Fruit fly (Drosophila melanogaster) whole organism, embryonic: ENCODE data around the gene Spt7.

ENCODE experiments used
- Ada2b ChIP-seq: fragments of 200-800 bp; sonication (Bioruptor generic); IDR thresholded peaks from 2 replicates; pipeline ENCODE4 v1.3.6; 2022; ENCODE audit warnings: missing biosample characterization, missing genetic modification characterization
- Atf-2 ChIP-seq: fragments of 200-800 bp; sonication (Bioruptor generic); optimal IDR thresholded peaks from 2 replicates; lab custom pipeline; 2016; ENCODE audit warnings: missing biosample characterization, missing genetic modification characterization
- Bdp1 ChIP-seq: fragments of 200-800 bp; sonication (Bioruptor generic); optimal IDR thresholded peaks from 3 replicates; lab custom pipeline; 2016; ENCODE audit warnings: missing biosample characterization, missing genetic modification characterization
- Bteb2 ChIP-seq: fragments of 200-800 bp; sonication (Bioruptor generic); optimal IDR thresholded peaks from 2 replicates; lab custom pipeline; 2016; ENCODE audit warnings: missing biosample characterization, missing genetic modification characterization
- CG10209 ChIP-seq: fragments of 200-800 bp; sonication (Bioruptor generic); optimal IDR thresholded peaks from 3 replicates; lab custom pipeline; 2017; ENCODE audit warnings: missing biosample characterization, mild to moderate bottlenecking, missing genetic modification characterization, missing genetic modification reagents
- CG10959 ChIP-seq: fragments of 200-800 bp; sonication (Bioruptor generic); IDR thresholded peaks from 2 replicates; pipeline ENCODE4 v1.3.6; 2022; ENCODE audit warnings: missing biosample characterization, missing genetic modification characterization
- CG11093 ChIP-seq: fragments of 200-800 bp; sonication (Bioruptor generic); IDR thresholded peaks from 3 replicates; pipeline ENCODE4 v1.3.6; 2022; ENCODE audit warnings: missing biosample characterization, missing genetic modification characterization
- CG11456 ChIP-seq: fragments of 200-800 bp; sonication (Bioruptor generic); IDR thresholded peaks from 3 replicates; pipeline ENCODE4 v1.3.6; 2022; ENCODE audit warnings: missing biosample characterization, missing genetic modification characterization
- CG12769 ChIP-seq: fragments of 200-800 bp; sonication (Bioruptor generic); optimal IDR thresholded peaks from 2 replicates; lab custom pipeline; 2019; ENCODE audit warnings: missing biosample characterization, mild to moderate bottlenecking, missing genetic modification characterization, moderate library complexity
- CG15479 ChIP-seq: fragments of 200-800 bp; sonication (Bioruptor generic); optimal IDR thresholded peaks from 3 replicates; lab custom pipeline; 2019; ENCODE audit warnings: missing biosample characterization, mild to moderate bottlenecking, missing genetic modification characterization, moderate library complexity
- CG1792 ChIP-seq: fragments of 200-800 bp; sonication (Bioruptor generic); optimal IDR thresholded peaks from 2 replicates; lab custom pipeline; 2016; ENCODE audit warnings: missing biosample characterization, missing genetic modification characterization
- CG1832 ChIP-seq: fragments of 200-800 bp; sonication (Bioruptor generic); optimal IDR thresholded peaks from 2 replicates; lab custom pipeline; 2017; ENCODE audit warnings: missing biosample characterization, mild to moderate bottlenecking, missing genetic modification characterization, inconsistent platforms
- CG18599 ChIP-seq: fragments of 200-800 bp; sonication (Bioruptor generic); optimal IDR thresholded peaks from 3 replicates; lab custom pipeline; 2017; ENCODE audit warnings: missing biosample characterization, missing genetic modification characterization, mild to moderate bottlenecking, moderate library complexity, missing genetic modification reagents
- CG2678 ChIP-seq: fragments of 200-800 bp; sonication (Bioruptor generic); optimal IDR thresholded peaks from 3 replicates; lab custom pipeline; 2019; ENCODE audit warnings: missing biosample characterization, mild to moderate bottlenecking, missing genetic modification characterization, moderate library complexity
- CG2889 ChIP-seq: fragments of 200-800 bp; sonication (Bioruptor generic); IDR thresholded peaks from 3 replicates; pipeline ENCODE4 v1.3.6; 2022; ENCODE audit warnings: missing biosample characterization, missing genetic modification characterization
- CG4404 ChIP-seq: fragments of 200-800 bp; sonication (Bioruptor generic); IDR thresholded peaks from 2 replicates; pipeline ENCODE4 v1.3.6; 2022; ENCODE audit warnings: missing biosample characterization, missing genetic modification characterization
- CG5953 ChIP-seq: fragments of 200-800 bp; sonication (Bioruptor generic); IDR thresholded peaks from 2 replicates; pipeline ENCODE4 v1.3.6; 2022; ENCODE audit warnings: missing biosample characterization, missing genetic modification characterization
- CG7928 ChIP-seq: fragments of 200-800 bp; sonication (Bioruptor generic); optimal IDR thresholded peaks from 2 replicates; lab custom pipeline; 2017; ENCODE audit warnings: missing biosample characterization, mild to moderate bottlenecking, missing genetic modification characterization
- CG8089 ChIP-seq: fragments of 200-800 bp; sonication (Bioruptor generic); optimal IDR thresholded peaks from 3 replicates; lab custom pipeline; 2016; ENCODE audit warnings: missing biosample characterization, missing genetic modification characterization
- CrebB ChIP-seq: fragments of 200-800 bp; sonication (Bioruptor generic); optimal IDR thresholded peaks from 3 replicates; lab custom pipeline; 2018; ENCODE audit warnings: missing biosample characterization, mild to moderate bottlenecking, missing genetic modification characterization
- Dip3 ChIP-seq: fragments of 200-800 bp; sonication (Bioruptor generic); optimal IDR thresholded peaks from 3 replicates; lab custom pipeline; 2016; ENCODE audit warnings: missing biosample characterization, missing genetic modification characterization
- H2.0 ChIP-seq: fragments of 200-800 bp; sonication (Bioruptor generic); IDR thresholded peaks from 2 replicates; pipeline ENCODE4 v1.3.6; 2022; ENCODE audit warnings: missing biosample characterization, missing genetic modification characterization
- Hand ChIP-seq: fragments of 200-800 bp; sonication (Bioruptor generic); optimal IDR thresholded peaks from 2 replicates; lab custom pipeline; 2017; ENCODE audit warnings: mild to moderate bottlenecking, missing biosample characterization, missing genetic modification reagents, missing genetic modification characterization
- HmgD ChIP-seq: fragments of 200-800 bp; sonication (Bioruptor generic); optimal IDR thresholded peaks from 3 replicates; lab custom pipeline; 2016; ENCODE audit warnings: missing biosample characterization, missing genetic modification characterization
- Hr3 ChIP-seq: fragments of 200-800 bp; sonication (Bioruptor generic); optimal IDR thresholded peaks from 3 replicates; lab custom pipeline; 2016; ENCODE audit warnings: missing biosample characterization, missing genetic modification characterization
- NC2α ChIP-seq: fragments of 200-800 bp; sonication (Bioruptor generic); optimal IDR thresholded peaks from 2 replicates; lab custom pipeline; 2016; ENCODE audit warnings: missing biosample characterization, missing genetic modification characterization
- Oli ChIP-seq: fragments of 200-800 bp; sonication (Bioruptor generic); optimal IDR thresholded peaks from 2 replicates; lab custom pipeline; 2018; ENCODE audit warnings: missing biosample characterization, mild to moderate bottlenecking, missing genetic modification characterization, moderate library complexity
- Side ChIP-seq: fragments of 200-800 bp; sonication (Bioruptor generic); optimal IDR thresholded peaks from 2 replicates; lab custom pipeline; 2016; ENCODE audit warnings: missing biosample characterization, missing genetic modification characterization
- Vsx1 ChIP-seq: fragments of 200-800 bp; sonication (Bioruptor generic); optimal IDR thresholded peaks from 2 replicates; lab custom pipeline; 2017; ENCODE audit warnings: missing biosample characterization, mild to moderate bottlenecking, missing genetic modification characterization, missing genetic modification reagents
- az2 ChIP-seq: fragments of 200-800 bp; sonication (Bioruptor generic); optimal IDR thresholded peaks from 3 replicates; lab custom pipeline; 2016; ENCODE audit warnings: missing biosample characterization, missing genetic modification characterization
- bbx ChIP-seq: fragments of 200-800 bp; sonication (Bioruptor generic); IDR thresholded peaks from 2 replicates; pipeline ENCODE4 v1.3.6; 2022; ENCODE audit warnings: missing biosample characterization, missing genetic modification characterization; ENCODE audit not compliant: partially characterized antibody
- bcd ChIP-seq: fragments of 200-800 bp; sonication (Bioruptor generic); optimal IDR thresholded peaks from 2 replicates; lab custom pipeline; 2017; ENCODE audit warnings: missing biosample characterization, mild to moderate bottlenecking, missing genetic modification characterization
- bsh ChIP-seq, 2 experiments: fragments of 200-800 bp; sonication (Bioruptor generic); optimal IDR thresholded peaks; 2 replicates each; lab custom pipeline; 2017 to 2018; ENCODE audit warnings: mild to moderate bottlenecking in 2 of 2, missing biosample characterization in 2 of 2, missing genetic modification characterization in 2 of 2, moderate library complexity in 1 of 2
- chinmo ChIP-seq: fragments of 200-800 bp; sonication (Bioruptor generic); IDR thresholded peaks from 4 replicates; pipeline ENCODE4 v1.3.6; 2022; ENCODE audit warnings: missing biosample characterization, missing genetic modification characterization; ENCODE audit not compliant: partially characterized antibody
- crc ChIP-seq: fragments of 200-800 bp; sonication (Bioruptor generic); optimal IDR thresholded peaks from 2 replicates; lab custom pipeline; 2016; ENCODE audit warnings: missing biosample characterization, missing genetic modification characterization
- eyg ChIP-seq: fragments of 200-800 bp; sonication (Bioruptor generic); optimal IDR thresholded peaks from 3 replicates; lab custom pipeline; 2016; ENCODE audit warnings: missing biosample characterization, missing genetic modification characterization
- grau ChIP-seq: fragments of 200-800 bp; optimal IDR thresholded peaks from 3 replicates; lab custom pipeline; 2019; ENCODE audit warnings: missing biosample characterization, mild to moderate bottlenecking, missing genetic modification characterization, moderate library complexity
- nau ChIP-seq: fragments of 200-800 bp; sonication (Bioruptor generic); optimal IDR thresholded peaks from 3 replicates; lab custom pipeline; 2017; ENCODE audit warnings: missing biosample characterization, mild to moderate bottlenecking, missing genetic modification characterization, missing genetic modification reagents
- odd ChIP-seq: fragments of 200-800 bp; sonication (Bioruptor generic); optimal IDR thresholded peaks from 2 replicates; lab custom pipeline; 2017; ENCODE audit warnings: missing biosample characterization, mild to moderate bottlenecking, missing genetic modification characterization
- otp ChIP-seq: fragments of 200-800 bp; sonication (Bioruptor generic); IDR thresholded peaks from 3 replicates; pipeline ENCODE4, ENCODE4 v1.3.6; 2022; ENCODE audit warnings: missing biosample characterization, missing genetic modification characterization
- p53 ChIP-seq: fragments of 200-800 bp; sonication (Bioruptor generic); optimal IDR thresholded peaks from 2 replicates; lab custom pipeline; 2016; ENCODE audit warnings: missing biosample characterization, missing genetic modification characterization
- sens-2 ChIP-seq: fragments of 200-800 bp; sonication (Bioruptor generic); IDR thresholded peaks from 2 replicates; pipeline ENCODE4 v1.3.6; 2022; ENCODE audit warnings: missing biosample characterization, missing genetic modification characterization
- slbo ChIP-seq: fragments of 200-800 bp; sonication (Bioruptor generic); IDR thresholded peaks from 2 replicates; pipeline ENCODE4 v1.3.6; 2022; ENCODE audit warnings: missing biosample characterization, missing genetic modification characterization
- slou ChIP-seq: fragments of 200-800 bp; sonication (Bioruptor generic); optimal IDR thresholded peaks from 3 replicates; lab custom pipeline; 2016; ENCODE audit warnings: missing biosample characterization, missing genetic modification characterization
- tup ChIP-seq: fragments of 200-800 bp; sonication (Bioruptor generic); optimal IDR thresholded peaks from 2 replicates; lab custom pipeline; 2016; ENCODE audit warnings: missing biosample characterization, mild to moderate bottlenecking, missing genetic modification characterization, moderate library complexity
- usp ChIP-seq: fragments of >200 bp; optimal IDR thresholded peaks from 2 replicates; lab custom pipeline; 2017; ENCODE audit warnings: missing biosample characterization, missing genetic modification characterization
- wor ChIP-seq: fragments of 200-800 bp; sonication (Bioruptor generic); IDR thresholded peaks from 2 replicates; pipeline ENCODE4 v1.3.6; 2022; ENCODE audit warnings: missing biosample characterization, missing genetic modification characterization
- zen ChIP-seq: fragments of 200-800 bp; sonication (Bioruptor generic); optimal IDR thresholded peaks from 3 replicates; lab custom pipeline; 2018; ENCODE audit warnings: missing biosample characterization, mild to moderate bottlenecking, missing genetic modification characterization, moderate library complexity
- zfh1 ChIP-seq: fragments of 200-800 bp; sonication (Bioruptor generic); IDR thresholded peaks from 3 replicates; pipeline ENCODE4 v1.3.6; 2022; ENCODE audit warnings: missing biosample characterization, missing genetic modification characterization

Spt7 gene

DNA sequence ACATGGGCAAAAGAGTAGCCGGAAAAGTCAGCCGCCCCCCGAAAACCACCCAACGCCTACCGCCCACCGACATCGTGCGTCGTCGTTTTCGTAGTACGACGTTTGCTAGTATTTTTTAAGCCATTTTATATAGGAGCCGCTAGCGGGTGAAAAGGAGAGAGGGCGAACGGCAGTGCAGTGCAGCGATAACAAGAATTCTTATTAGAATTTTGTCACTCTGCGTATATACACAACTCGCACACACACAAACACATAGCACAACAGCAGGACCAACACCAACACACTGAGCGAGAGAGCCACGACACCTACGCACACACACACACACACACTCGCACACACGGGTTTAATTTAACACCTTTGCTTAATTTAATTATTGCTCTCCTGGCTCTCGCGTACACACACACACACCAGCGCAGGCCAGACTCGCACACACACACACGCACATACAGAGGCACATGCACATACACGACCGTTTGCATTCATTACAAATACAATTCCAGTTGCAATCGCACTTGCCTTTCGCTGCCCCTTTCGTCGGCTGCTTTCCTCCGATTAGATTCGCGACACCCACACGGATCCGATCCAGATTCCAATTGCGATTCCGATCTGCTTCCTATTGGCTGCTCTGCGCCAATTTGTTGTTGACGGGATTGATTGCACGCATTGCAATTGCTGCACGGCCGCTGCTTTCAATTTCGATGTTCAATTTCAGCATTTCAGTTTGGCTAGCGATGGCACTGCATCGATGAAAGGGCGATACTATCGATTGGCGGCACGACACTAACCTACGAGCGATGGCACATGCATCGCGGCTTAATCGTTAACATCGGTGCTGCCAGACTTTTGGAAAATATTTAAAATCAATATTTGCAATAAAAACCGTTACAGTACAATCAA, 23.2 kb upstream of the Spt7 start, which contains the start of gene Socs16D (continued):
- TF ChIP-seq bcd (GFP tag; lab: Kevin White, UChicago) = peak; percentile 50
- TF ChIP-seq p53 (GFP tag; lab: Kevin White, UChicago) = no peak
- no peak for TF ChIP-seq Oli
- no peak for TF ChIP-seq Atf-2
- TF ChIP-seq CG1792 (GFP tag; lab: Kevin White, UChicago) = no peak
- no peak for TF ChIP-seq NC2α (GFP tag; lab: Kevin White, UChicago)
- no peak for TF ChIP-seq Dip3 (GFP tag; lab: Kevin White, UChicago)
- TF ChIP-seq slbo (GFP tag; lab: Robert Waterston, UW) = peak; percentile 53; the same call in 1 of the 2 replicates
- TF ChIP-seq CG1832 (GFP tag; lab: Kevin White, UChicago) = peak; percentile 17
- peak; percentile 38 for TF ChIP-seq Hand (GFP tag; lab: Kevin White, UChicago)
- TF ChIP-seq CrebB (tag; lab: Kevin White, UChicago) = no peak
- peak; percentile 41 for TF ChIP-seq Bteb2 (GFP tag; lab: Kevin White, UChicago)
- no peak for TF ChIP-seq CG2889
- peak; percentile 96 for TF ChIP-seq CG15479 (GFP tag; lab: Kevin White, UChicago)
- TF ChIP-seq CG10959 = no peak
- TF ChIP-seq grau (tag; lab: Kevin White, UChicago) = peak; percentile 32
- no peak for TF ChIP-seq Ada2b (GFP tag; lab: Robert Waterston, UW)
- peak; percentile 12 for TF ChIP-seq slou (GFP tag; lab: Kevin White, UChicago)
- no peak for TF ChIP-seq H2.0 (GFP tag; lab: Robert Waterston, UW)
- TF ChIP-seq Bdp1 = no peak
- no peak for TF ChIP-seq CG4404 (GFP tag; lab: Robert Waterston, UW)
- peak; percentile 59; the same call in 1 of the 3 replicates for TF ChIP-seq CG11456 (GFP tag; lab: Robert Waterston, UW)
- TF ChIP-seq bbx (GFP tag; lab: Robert Waterston, UW) = peak; percentile 98
- TF ChIP-seq odd = peak; percentile 20
- no peak for TF ChIP-seq CG10209 (GFP tag; lab: Kevin White, UChicago)
- no peak for TF ChIP-seq az2 (GFP tag; lab: Kevin White, UChicago)
- TF ChIP-seq Side (GFP tag; lab: Kevin White, UChicago) = peak; percentile 45
- peak; percentile 28 for TF ChIP-seq CG12769 (tag; lab: Kevin White, UChicago)
- peak; percentile 28 for TF ChIP-seq eyg
- TF ChIP-seq zfh1 = peak; percentile 15; the same call in 1 of the 3 replicates
- no peak for TF ChIP-seq usp (GFP tag; lab: Kevin White, UChicago)
- peak; percentile 6 for TF ChIP-seq CG8089 (GFP tag; lab: Kevin White, UChicago)
- TF ChIP-seq HmgD = peak; percentile 42
- TF ChIP-seq sens-2 (GFP tag; lab: Robert Waterston, UW) = no peak
- no peak for TF ChIP-seq Vsx1 (GFP tag; lab: Kevin White, UChicago)
- TF ChIP-seq bsh (GFP tag; optimal IDR thresholded peaks at IDR 0.05; lab: Kevin White, UChicago) = peak in 1 of 2 experiments; percentile 46
- no peak for TF ChIP-seq tup
- TF ChIP-seq chinmo (GFP tag; lab: Robert Waterston, UW) = peak; percentile 98
- TF ChIP-seq nau = no peak
- peak; percentile 15 for TF ChIP-seq CG2678
- peak; percentile 30 for TF ChIP-seq CG18599
- no peak for TF ChIP-seq wor (GFP tag; lab: Robert Waterston, UW)
- no peak for TF ChIP-seq CG5953 (GFP tag; lab: Robert Waterston, UW)
- no peak for TF ChIP-seq CG11093 (GFP tag; lab: Robert Waterston, UW)
- peak; percentile 62 for TF ChIP-seq zen
- no peak for TF ChIP-seq otp (GFP tag; lab: Robert Waterston, UW)
- no peak for TF ChIP-seq CG7928 (GFP tag; lab: Kevin White, UChicago)
- TF ChIP-seq Hr3 (GFP tag; lab: Kevin White, UChicago) = peak; percentile 7
- peak; percentile 16 for TF ChIP-seq crc (GFP tag; lab: Kevin White, UChicago)
